Worm (Caenorhabditis elegans) whole organism, L1 larva: ENCODE results near the gene H40L08.7.

ENCODE experiments used
- aly-2 ChIP-seq: fragments of 150-350 bp; optimal IDR thresholded peaks from 2 replicates; lab custom pipeline; 2014; ENCODE audit warnings: missing biosample characterization, missing genetic modification characterization
- mdl-1 ChIP-seq, 2 experiments: fragments of 150-350 bp; optimal IDR thresholded peaks; 2 replicates each; lab custom pipeline; 2014 to 2017; ENCODE audit warnings: missing biosample characterization in 2 of 2, missing genetic modification characterization in 2 of 2, inconsistent platforms in 1 of 2
- sptf-1 ChIP-seq: fragments of 150-350 bp; optimal IDR thresholded peaks from 2 replicates; lab custom pipeline; 2014; ENCODE audit warnings: missing biosample characterization, missing genetic modification characterization

DNA sequence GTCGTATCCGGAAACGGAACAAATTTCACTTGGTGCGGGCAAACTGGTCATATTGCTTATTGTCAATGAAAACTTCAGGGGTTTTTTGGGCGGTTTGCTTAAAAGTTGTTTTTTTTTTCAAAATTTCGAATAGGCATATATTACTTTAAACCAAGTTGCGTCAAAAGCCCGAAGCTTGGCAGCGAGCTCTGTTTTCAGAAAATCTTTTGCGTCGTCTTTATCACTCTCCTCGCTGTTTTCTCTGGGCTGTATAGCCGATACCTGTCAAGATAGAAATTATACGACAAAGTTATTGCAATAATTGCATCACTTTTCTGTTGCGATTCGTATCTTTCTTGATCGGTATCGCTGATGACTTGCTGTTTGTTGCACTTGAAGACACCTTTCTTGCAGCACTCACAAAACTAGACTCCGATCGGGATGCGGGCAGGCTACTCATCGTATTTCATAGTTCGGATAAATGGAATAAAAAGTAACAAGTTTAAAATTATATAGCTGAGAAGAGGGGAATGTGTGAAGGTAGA lies 1.4 kb downstream of the H40L08.7 start, which contains the start of the genes H40L08.3 and H40L08.9:
- TF ChIP-seq mdl-1 (tag; optimal IDR thresholded peaks at IDR 0.05; lab: Kevin White, UChicago) (no peak), aly-2 (tag; lab: Kevin White, UChicago) (no peak), sptf-1 (tag; lab: Kevin White, UChicago) (no peak)
